Fruit fly (Drosophila melanogaster): ENCODE results near the gene chico.
A peak's percentile ranks its signal among the peaks of the same experiment; 100 is the strongest.

chico gene

DNA sequence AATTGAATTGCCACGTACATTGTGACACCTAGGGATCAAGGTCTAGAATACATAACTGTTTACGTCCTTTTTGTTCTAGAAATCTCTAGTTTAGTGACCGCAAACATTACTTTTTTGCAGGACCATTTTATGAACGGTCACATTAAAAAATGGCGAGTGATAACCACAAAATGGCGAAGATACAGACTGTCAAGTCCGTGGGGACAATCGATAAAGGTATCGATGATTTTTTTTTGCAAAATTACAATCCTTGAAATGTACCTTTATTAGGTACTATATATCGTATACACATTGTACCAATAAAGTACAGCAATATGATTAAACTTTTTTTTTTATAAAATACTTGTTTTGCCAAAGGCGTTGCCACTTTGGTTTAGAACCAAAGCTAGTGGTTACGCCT is 16.4 kb downstream of the chico start (continued):
- TF ChIP-seq peb (GFP tag; IDR thresholded peaks at IDR 0.05): no peak
- no peak for TF ChIP-seq Trl (optimal IDR thresholded peaks at IDR 0.05)
- no peak for TF ChIP-seq Trl (GFP tag; optimal IDR thresholded peaks at IDR 0.05)
- TF ChIP-seq HHEX (GFP tag; optimal IDR thresholded peaks at IDR 0.05): no peak
- no peak for TF ChIP-seq CG3838 (GFP tag; optimal IDR thresholded peaks at IDR 0.05)
- TF ChIP-seq Tbp (GFP tag; optimal IDR thresholded peaks at IDR 0.05): no peak
- TF ChIP-seq bab2 (GFP tag; optimal IDR thresholded peaks at IDR 0.05): no peak
- TF ChIP-seq CG10565 (GFP tag; optimal IDR thresholded peaks at IDR 0.05): no peak
- no peak for TF ChIP-seq Asciz (GFP tag; optimal IDR thresholded peaks at IDR 0.05)
- no peak for TF ChIP-seq CG14965 (GFP tag; optimal IDR thresholded peaks at IDR 0.05; ENCODE audit: borderline replicate concordance)
- no peak for TF ChIP-seq dpn (GFP tag; optimal IDR thresholded peaks at IDR 0.05)
- TF ChIP-seq org-1 (GFP tag; optimal IDR thresholded peaks at IDR 0.05): no peak
- no peak for TF ChIP-seq CG5180 (GFP tag; optimal IDR thresholded peaks at IDR 0.05)
- 0 out of 2 replicates have a peak, but pooled peaks have one; percentile 30 for TF ChIP-seq hbn (GFP tag; IDR thresholded peaks at IDR 0.05; ENCODE audit: partially characterized antibody)
- TF ChIP-seq eve (GFP tag; optimal IDR thresholded peaks at IDR 0.05): no peak
- TF ChIP-seq CoRest (tag; optimal IDR thresholded peaks at IDR 0.05): no peak
- TF ChIP-seq CG11085 (GFP tag; IDR thresholded peaks at IDR 0.05): no peak
- no peak for TF ChIP-seq Dek (tag; optimal IDR thresholded peaks at IDR 0.05)
- no peak for TF ChIP-seq so (GFP tag; IDR thresholded peaks at IDR 0.05)
- TF ChIP-seq CG17829 (tag; optimal IDR thresholded peaks at IDR 0.05): no peak
- no peak for TF ChIP-seq Bteb2 (GFP tag; optimal IDR thresholded peaks at IDR 0.05)
- TF ChIP-seq CG13287 (GFP tag; IDR thresholded peaks at IDR 0.05; ENCODE audit: partially characterized antibody): peak; percentile 64
- TF ChIP-seq Rx (GFP tag; IDR thresholded peaks at IDR 0.05): no peak
- TF ChIP-seq CG18476 (GFP tag; optimal IDR thresholded peaks at IDR 0.05): no peak
- no peak for TF ChIP-seq odd (GFP tag; optimal IDR thresholded peaks at IDR 0.05)
- no peak for TF ChIP-seq CG12104 (GFP tag; optimal IDR thresholded peaks at IDR 0.05)
- TF ChIP-seq CG16863 (GFP tag; optimal IDR thresholded peaks at IDR 0.05): no peak
- TF ChIP-seq tna (GFP tag; IDR thresholded peaks at IDR 0.05; ENCODE audit: partially characterized antibody): peak; percentile 46; the same call in 1 of the 2 replicates
- no peak for TF ChIP-seq croc (GFP tag; conservative IDR thresholded peaks at IDR 0.05)
- no peak for TF ChIP-seq MESR4 (GFP tag; optimal IDR thresholded peaks at IDR 0.05)
- TF ChIP-seq CG1024 (GFP tag; IDR thresholded peaks at IDR 0.05): no peak
- TF ChIP-seq CG4360 (GFP tag; IDR thresholded peaks at IDR 0.05): no peak
- no peak for TF ChIP-seq cad (GFP tag; optimal IDR thresholded peaks at IDR 0.05)
- no peak for TF ChIP-seq CG34422 (GFP tag; IDR thresholded peaks at IDR 0.05)
- TF ChIP-seq lbe (GFP tag; optimal IDR thresholded peaks at IDR 0.05): no peak
- peak; percentile 24 for TF ChIP-seq CG2116 (GFP tag; optimal IDR thresholded peaks at IDR 0.05)
- TF ChIP-seq CG1602 (GFP tag; optimal IDR thresholded peaks at IDR 0.05): no peak
- no peak for TF ChIP-seq kni (GFP tag; optimal IDR thresholded peaks at IDR 0.05)
- peak; percentile 28 for TF ChIP-seq CG9797 (GFP tag; optimal IDR thresholded peaks at IDR 0.05)
- TF ChIP-seq CG6813 (GFP tag; optimal IDR thresholded peaks at IDR 0.05): no peak
- TF ChIP-seq Oli (tag; optimal IDR thresholded peaks at IDR 0.05): no peak
- TF ChIP-seq ken (GFP tag; IDR thresholded peaks at IDR 0.05): no peak
- TF ChIP-seq ac (GFP tag; optimal IDR thresholded peaks at IDR 0.05): no peak
- no peak for TF ChIP-seq CG10274 (GFP tag; optimal IDR thresholded peaks at IDR 0.05)
- no peak for TF ChIP-seq PHDP (tag; optimal IDR thresholded peaks at IDR 0.05)
- no peak for TF ChIP-seq MTF-1 (GFP tag; optimal IDR thresholded peaks at IDR 0.05; ENCODE audit: borderline replicate concordance)
- TF ChIP-seq gfzf (GFP tag; optimal IDR thresholded peaks at IDR 0.05): peak; percentile 41
- no peak for TF ChIP-seq lov (optimal IDR thresholded peaks at IDR 0.05)
- TF ChIP-seq lov (GFP tag; IDR thresholded peaks at IDR 0.05): no peak
- peak; percentile 99 for TF ChIP-seq phol (tag; optimal IDR thresholded peaks at IDR 0.05)
- no peak for TF ChIP-seq bcd (GFP tag; optimal IDR thresholded peaks at IDR 0.05)
- no peak for TF ChIP-seq Pdp1 (GFP tag; optimal IDR thresholded peaks at IDR 0.05)
